Worm (Caenorhabditis elegans) whole organism, young adult: Measurements from ENCODE around the gene nlp-82.

Experiments used
- B0261.1 ChIP-seq: sonication (generic microtip); optimal IDR thresholded peaks from 2 replicates; lab custom pipeline; 2016; ENCODE audit warnings: mild to moderate bottlenecking, missing genetic modification characterization, moderate library complexity, missing compliant biosample characterization
- B0336.3 ChIP-seq: fragments of 200-800 bp; sonication (Bioruptor generic); IDR thresholded peaks from 2 replicates; pipeline ENCODE4 v1.3.6; 2022; ENCODE audit warnings: missing genetic modification characterization, missing compliant biosample characterization
- F22D6.2 ChIP-seq: sonication (generic microtip); optimal IDR thresholded peaks from 2 replicates; lab custom pipeline; 2016; ENCODE audit warnings: mild to moderate bottlenecking, missing genetic modification characterization, missing compliant biosample characterization
- F52B5.7 ChIP-seq: sonication (generic microtip); optimal IDR thresholded peaks from 2 replicates; lab custom pipeline; 2016; ENCODE audit warnings: mild to moderate bottlenecking, missing genetic modification characterization, missing compliant biosample characterization
- F57A8.1 ChIP-seq: fragments of 200-800 bp; sonication (Bioruptor generic); optimal IDR thresholded peaks from 2 replicates; lab custom pipeline; 2018; ENCODE audit warnings: mild to moderate bottlenecking, missing genetic modification characterization, moderate library complexity, missing compliant biosample characterization
- K11D2.4 ChIP-seq: fragments of 200-800 bp; sonication (Bioruptor generic); IDR thresholded peaks from 2 replicates; pipeline ENCODE4 v1.3.6; 2022; ENCODE audit warnings: missing genetic modification reagents, missing genetic modification characterization, missing compliant biosample characterization
- T26A5.8 ChIP-seq: sonication (generic microtip); optimal IDR thresholded peaks from 2 replicates; lab custom pipeline; 2016; ENCODE audit warnings: missing genetic modification characterization, missing compliant biosample characterization
- Y56A3A.18 ChIP-seq: fragments of 200-800 bp; sonication (Bioruptor generic); IDR thresholded peaks from 2 replicates; pipeline ENCODE4 v1.3.6; 2022; ENCODE audit warnings: missing genetic modification reagents, missing genetic modification characterization, missing compliant biosample characterization
- Y95B8A.8 ChIP-seq: fragments of 200-800 bp; sonication (Bioruptor generic); IDR thresholded peaks from 2 replicates; pipeline ENCODE4 v1.3.6; 2022; ENCODE audit warnings: missing genetic modification reagents, missing genetic modification characterization, missing compliant biosample characterization
- ZK185.1 ChIP-seq: sonication (generic microtip); optimal IDR thresholded peaks from 2 replicates; lab custom pipeline; 2016; ENCODE audit warnings: mild to moderate bottlenecking, missing genetic modification characterization, missing compliant biosample characterization; ENCODE audit not compliant: poor library complexity, severe bottlenecking
- ama-1 ChIP-seq, 3 experiments: fragments of 150-350 bp in 1 of 3; sonication (generic microtip) in 2 of 3; optimal IDR thresholded peaks; 2 replicates each; lab custom pipeline; 2014 to 2018; ENCODE audit warnings: missing biosample characterization in 2 of 3, missing genetic modification characterization in 2 of 3, missing genetic modification reagents in 2 of 3
- atf-7 ChIP-seq: sonication (generic microtip); optimal IDR thresholded peaks from 2 replicates; lab custom pipeline; 2017; ENCODE audit warnings: mild to moderate bottlenecking, missing genetic modification characterization, missing compliant biosample characterization
- attf-6 ChIP-seq: fragments of 200-800 bp; sonication (Bioruptor generic); IDR thresholded peaks from 2 replicates; pipeline ENCODE4 v1.3.6; 2022; ENCODE audit warnings: missing genetic modification reagents, missing genetic modification characterization, missing compliant biosample characterization
- ccch-3 ChIP-seq: fragments of 200-800 bp; sonication (Bioruptor generic); optimal IDR thresholded peaks from 2 replicates; lab custom pipeline; 2018; ENCODE audit warnings: mild to moderate bottlenecking, missing genetic modification characterization, missing compliant biosample characterization
- ceh-58 ChIP-seq: fragments of 200-800 bp; sonication (Bioruptor generic); IDR thresholded peaks from 2 replicates; pipeline ENCODE4 v1.3.6; 2022; ENCODE audit warnings: missing genetic modification characterization, missing compliant biosample characterization
- dox-1 ChIP-seq: fragments of 200-800 bp; sonication (Bioruptor generic); IDR thresholded peaks from 2 replicates; pipeline ENCODE4 v1.3.6; 2022; ENCODE audit warnings: missing genetic modification reagents, missing genetic modification characterization, missing compliant biosample characterization
- dpl-1 ChIP-seq: fragments of 150-350 bp; optimal IDR thresholded peaks from 2 replicates; lab custom pipeline; 2014; ENCODE audit warnings: missing biosample characterization, missing genetic modification reagents, missing genetic modification characterization
- egrh-3 ChIP-seq: fragments of 200-800 bp; sonication (Bioruptor generic); IDR thresholded peaks from 2 replicates; pipeline ENCODE4 v1.3.6; 2022; ENCODE audit warnings: missing genetic modification reagents, missing genetic modification characterization, missing compliant biosample characterization
- ekl-4 ChIP-seq: fragments of 200-800 bp; sonication (Bioruptor generic); IDR thresholded peaks from 2 replicates; pipeline ENCODE4 v1.3.6; 2022; ENCODE audit warnings: missing genetic modification reagents, missing genetic modification characterization, missing compliant biosample characterization
- him-1 ChIP-seq: sonication (generic microtip); optimal IDR thresholded peaks from 2 replicates; lab custom pipeline; 2016; ENCODE audit warnings: missing genotype, missing genetic modification reagents, missing genetic modification characterization, missing compliant biosample characterization
- hrde-1 ChIP-seq: sonication (generic microtip); optimal IDR thresholded peaks from 2 replicates; lab custom pipeline; 2016; ENCODE audit warnings: missing genetic modification characterization, mild to moderate bottlenecking, missing compliant biosample characterization, moderate library complexity, missing genotype, missing genetic modification reagents, borderline replicate concordance
- let-607 ChIP-seq, 2 experiments: fragments of 200-800 bp in 1 of 2; sonication (Bioruptor generic) in 1 of 2; sonication (generic microtip) in 1 of 2; optimal IDR thresholded peaks; 2 replicates each; lab custom pipeline; 2016 to 2018; ENCODE audit warnings: mild to moderate bottlenecking in 2 of 2, missing compliant biosample characterization in 2 of 2, missing genetic modification characterization in 2 of 2, moderate library complexity in 2 of 2, missing genotype in 1 of 2
- lin-26 ChIP-seq: fragments of 200-800 bp; sonication (Bioruptor generic); IDR thresholded peaks from 2 replicates; pipeline ENCODE4 v1.3.6; 2022; ENCODE audit warnings: missing genetic modification reagents, missing genetic modification characterization, missing compliant biosample characterization
- lin-40 ChIP-seq: sonication (generic microtip); optimal IDR thresholded peaks from 2 replicates; lab custom pipeline; 2016; ENCODE audit warnings: missing genetic modification characterization, mild to moderate bottlenecking, missing compliant biosample characterization, missing genotype, missing genetic modification reagents
- lir-1 ChIP-seq: fragments of 200-800 bp; sonication (Bioruptor generic); conservative IDR thresholded peaks from 2 replicates; pipeline ENCODE4 v1.3.6; 2022; ENCODE audit warnings: missing genetic modification reagents, missing genetic modification characterization, missing compliant biosample characterization
- madf-10 ChIP-seq: sonication (generic microtip); optimal IDR thresholded peaks from 2 replicates; lab custom pipeline; 2016; ENCODE audit warnings: mild to moderate bottlenecking, missing genetic modification characterization, missing compliant biosample characterization
- mel-28 ChIP-seq: sonication (generic microtip); optimal IDR thresholded peaks from 2 replicates; lab custom pipeline; 2016; ENCODE audit warnings: borderline replicate concordance, mild to moderate bottlenecking, missing genetic modification characterization, missing compliant biosample characterization
- nfyb-1 ChIP-seq: fragments of 200-800 bp; sonication (Bioruptor generic); IDR thresholded peaks from 2 replicates; pipeline ENCODE4 v1.3.6; 2022; ENCODE audit warnings: missing genetic modification reagents, missing genetic modification characterization, missing compliant biosample characterization
- nhr-80 ChIP-seq: sonication (generic microtip); optimal IDR thresholded peaks from 2 replicates; lab custom pipeline; 2016; ENCODE audit warnings: missing genetic modification characterization, missing compliant biosample characterization
- pbrm-1 ChIP-seq: fragments of 200-800 bp; sonication (Bioruptor generic); IDR thresholded peaks from 2 replicates; pipeline ENCODE4 v1.3.6; 2022; ENCODE audit warnings: missing genetic modification reagents, missing genetic modification characterization, missing compliant biosample characterization
- rec-8 ChIP-seq, 2 experiments: sonication (generic microtip); optimal IDR thresholded peaks; 2 replicates each; lab custom pipeline; 2016; ENCODE audit warnings: mild to moderate bottlenecking in 2 of 2, missing genetic modification characterization in 2 of 2, missing genetic modification reagents in 2 of 2, missing genotype in 2 of 2, missing biosample characterization in 1 of 2, missing compliant biosample characterization in 1 of 2, moderate library complexity in 1 of 2
- snpc-4 ChIP-seq, 5 experiments: fragments of 150-350 bp in 1 of 5; sonication (generic microtip) in 4 of 5; optimal IDR thresholded peaks; 2 replicates each; lab custom pipeline; 2014 to 2018; ENCODE audit warnings: missing genetic modification characterization in 5 of 5, missing biosample characterization in 3 of 5, antibody characterized with exemption in 2 of 5, mild to moderate bottlenecking in 2 of 5, missing compliant biosample characterization in 2 of 5, missing genotype in 2 of 5, moderate library complexity in 2 of 5, missing genetic modification reagents in 1 of 5
- somi-1 ChIP-seq: fragments of 200-800 bp; sonication (Bioruptor generic); optimal IDR thresholded peaks from 2 replicates; lab custom pipeline; 2018; ENCODE audit warnings: mild to moderate bottlenecking, missing genetic modification characterization, missing compliant biosample characterization
- tbp1 ChIP-seq: fragments of 200-800 bp; sonication (Bioruptor generic); optimal IDR thresholded peaks from 2 replicates; lab custom pipeline; 2018; ENCODE audit warnings: mild to moderate bottlenecking, missing genetic modification characterization, missing compliant biosample characterization
- zfh-2 ChIP-seq: fragments of 200-800 bp; sonication (Bioruptor generic); conservative IDR thresholded peaks from 2 replicates; pipeline ENCODE4 v1.3.6; 2022; ENCODE audit warnings: missing genetic modification reagents, missing genetic modification characterization, missing compliant biosample characterization
- zim-3 ChIP-seq: sonication (generic microtip); optimal IDR thresholded peaks from 2 replicates; lab custom pipeline; 2017; ENCODE audit warnings: mild to moderate bottlenecking, missing genetic modification characterization, moderate library complexity, missing compliant biosample characterization
- ztf-22 ChIP-seq: fragments of 200-800 bp; sonication (Bioruptor generic); optimal IDR thresholded peaks from 2 replicates; lab custom pipeline; 2018; ENCODE audit warnings: mild to moderate bottlenecking, missing genetic modification characterization, moderate library complexity, missing compliant biosample characterization

Gene nlp-82

DNA sequence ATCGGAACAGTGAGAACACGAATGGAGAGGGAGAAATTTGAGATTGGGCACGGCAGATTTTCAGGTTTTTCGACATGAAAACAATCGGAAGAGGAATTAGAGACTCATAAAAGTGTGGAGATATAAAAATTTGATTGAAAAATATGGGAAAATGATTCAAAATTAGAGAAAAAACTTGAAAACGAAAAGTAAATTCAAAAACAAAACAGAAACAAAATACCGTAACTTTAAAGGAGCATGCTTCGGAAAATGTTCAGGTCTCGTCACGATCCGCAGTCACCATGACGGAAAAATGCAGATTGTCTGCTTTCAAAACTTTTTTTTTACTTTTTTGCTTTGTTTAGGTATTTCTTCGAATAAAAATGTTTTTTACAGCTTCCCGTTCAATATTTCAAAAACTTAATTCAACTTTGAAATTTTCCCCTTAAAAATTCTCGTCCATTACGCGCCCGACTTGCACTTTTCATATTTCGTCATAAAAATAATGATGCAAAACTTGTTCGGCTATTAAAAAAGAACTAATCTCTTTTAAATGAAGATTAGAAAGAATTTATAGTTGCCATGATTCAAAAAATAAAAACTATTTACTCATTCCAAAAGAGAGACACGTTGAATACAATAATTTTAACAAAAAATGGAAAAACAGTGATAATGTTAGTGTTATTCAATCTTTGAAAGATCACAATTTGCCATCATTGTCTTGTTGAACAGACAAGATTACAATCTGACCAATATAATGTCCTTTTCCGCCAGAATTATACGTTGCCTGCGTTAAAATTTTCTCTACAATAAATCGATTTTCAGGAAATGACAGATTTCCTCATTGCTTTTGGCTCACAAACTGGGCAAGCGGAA, 31.3 kb upstream of the nlp-82 start, which contains the start of gene mtrr-1 (continued):
- TF ChIP-seq zim-3 (tag; lab: Kevin White, UChicago) (no peak), ztf-22 (GFP tag; lab: Kevin White, UChicago) (no peak), hrde-1 (tag; lab: Kevin White, UChicago) (no peak), ZK185.1 (peak; percentile 49), F52B5.7 (tag; lab: Kevin White, UChicago) (no peak), mel-28 (peak; percentile 13), ekl-4 (GFP tag; lab: Robert Waterston, UW) (0 out of 2 replicates have a peak, but pooled peaks have one; percentile 18), F57A8.1 (GFP tag; lab: Kevin White, UChicago) (no peak), lin-26 (GFP tag; lab: Robert Waterston, UW) (peak; percentile 49), him-1 (tag; lab: Kevin White, UChicago) (no peak), lir-1 (GFP tag; lab: Robert Waterston, UW) (peak; percentile 5; the same call in 1 of the 2 replicates)

DNA sequence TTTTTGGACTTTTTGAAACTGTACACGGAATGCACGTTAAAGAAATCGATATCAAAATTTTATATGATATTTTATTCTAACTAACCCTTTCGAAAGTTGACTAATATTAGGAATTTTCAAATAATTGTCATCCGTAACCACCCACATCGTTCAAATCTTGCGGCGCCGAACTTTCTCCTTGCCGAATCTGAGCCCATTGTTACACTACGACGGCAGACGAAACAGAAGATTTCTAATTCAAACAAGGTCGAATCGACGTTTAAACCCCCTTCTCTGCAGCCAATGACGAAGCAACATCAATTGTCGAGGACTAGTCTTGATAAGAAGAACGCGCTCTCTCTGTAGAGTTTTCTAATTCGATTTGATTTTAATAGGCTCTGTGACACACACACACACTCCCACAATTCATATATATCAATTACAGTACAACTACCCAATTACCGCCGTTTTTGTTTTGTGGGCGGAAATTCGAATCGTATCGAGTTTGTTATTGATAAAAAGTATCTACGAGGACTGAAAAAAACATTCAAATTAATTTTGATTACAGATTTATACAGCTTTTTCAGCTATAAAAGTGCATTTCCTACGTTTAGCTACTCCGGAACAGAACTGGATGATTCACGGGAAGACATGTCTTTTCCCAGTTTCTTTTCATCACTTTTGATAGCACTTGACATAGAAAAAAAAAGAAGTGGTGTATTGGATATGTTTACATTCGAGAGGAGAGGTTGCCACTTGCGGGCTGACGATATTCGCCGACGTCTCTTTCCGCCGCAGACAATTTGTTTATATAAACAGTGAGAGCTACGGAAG, 30.5 kb upstream of the nlp-82 start:
- TF ChIP-seq zfh-2: 0 out of 2 replicates have a peak, but pooled peaks have one; percentile 43
- no peak for TF ChIP-seq egrh-3 (GFP tag; lab: Robert Waterston, UW)
- no peak for TF ChIP-seq mel-28
- TF ChIP-seq madf-10 (tag; lab: Kevin White, UChicago): peak; percentile 64
- TF ChIP-seq lin-26 (GFP tag; lab: Robert Waterston, UW): peak; percentile 68
- no peak for TF ChIP-seq B0261.1 (tag; lab: Kevin White, UChicago)
- TF ChIP-seq nfyb-1 (GFP tag; lab: Robert Waterston, UW): 0 out of 2 replicates have a peak, but pooled peaks have one; percentile 3
- peak; percentile 19 for TF ChIP-seq ZK185.1
- TF ChIP-seq Y56A3A.18 (GFP tag; lab: Robert Waterston, UW): peak; percentile 38; the same call in 1 of the 2 replicates
- TF ChIP-seq T26A5.8: no peak
- no peak for TF ChIP-seq B0336.3 (GFP tag; lab: Robert Waterston, UW)
- peak; percentile 11 for TF ChIP-seq nhr-80 (tag; lab: Kevin White, UChicago)
- TF ChIP-seq K11D2.4 (GFP tag; lab: Robert Waterston, UW): 0 out of 2 replicates have a peak, but pooled peaks have one; percentile 19

DNA sequence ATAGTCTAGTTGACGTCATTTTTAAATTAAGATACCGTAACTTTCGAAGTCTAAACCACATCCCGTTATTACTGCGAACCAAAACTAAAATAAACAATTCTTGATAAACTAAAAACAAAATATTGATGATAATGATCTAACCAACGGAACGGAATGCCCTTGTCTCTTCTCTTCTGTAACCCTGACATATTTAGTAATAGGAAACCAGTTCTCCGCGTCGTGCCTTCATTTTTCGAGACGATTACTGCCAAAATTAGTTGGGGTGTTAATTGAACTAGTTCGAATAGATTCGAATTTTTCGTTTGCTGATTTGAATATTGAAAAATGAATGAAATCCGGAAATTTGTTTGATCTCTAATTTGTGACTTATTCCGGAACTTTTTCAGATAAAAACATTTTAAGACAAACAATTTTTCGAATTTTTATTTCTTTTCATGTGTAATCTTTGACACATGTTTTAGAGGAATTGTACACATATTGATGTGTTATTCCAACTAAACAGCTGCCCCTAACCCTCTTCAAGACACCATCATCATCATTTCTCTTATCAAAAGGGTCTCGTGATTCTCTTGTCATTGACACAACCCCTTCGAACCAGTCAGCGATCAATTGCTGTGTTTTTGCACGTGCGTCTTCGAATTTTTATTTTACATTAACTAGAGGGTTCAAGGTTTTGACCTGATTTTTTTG, 29.7 kb upstream of the nlp-82 start:
- TF ChIP-seq lin-40 (tag; lab: Kevin White, UChicago) (peak; percentile 42), atf-7 (peak; percentile 79), Y95B8A.8 (GFP tag; lab: Robert Waterston, UW) (0 out of 2 replicates have a peak, but pooled peaks have one; percentile 43), Y56A3A.18 (GFP tag; lab: Robert Waterston, UW) (0 out of 2 replicates have a peak, but pooled peaks have one; percentile 34), dpl-1 (no peak), rec-8 (tag; optimal IDR thresholded peaks at IDR 0.05; lab: Kevin White, UChicago) (no peak), somi-1 (GFP tag; lab: Kevin White, UChicago) (peak; percentile 68), tbp1 (GFP tag; lab: Kevin White, UChicago) (peak; percentile 12), F22D6.2 (peak; percentile 36), attf-6 (GFP tag; lab: Robert Waterston, UW) (no peak), ama-1 (optimal IDR thresholded peaks at IDR 0.05; lab: Kevin White, UChicago) (peak; percentile 42), ama-1 (GFP tag; optimal IDR thresholded peaks at IDR 0.05; lab: Kevin White, UChicago) (no peak), ceh-58 (no peak), B0336.3 (GFP tag; lab: Robert Waterston, UW) (peak; percentile 73; the same call in 1 of the 2 replicates), B0261.1 (tag; lab: Kevin White, UChicago) (no peak), nhr-80 (tag; lab: Kevin White, UChicago) (peak; percentile 67), hrde-1 (tag; lab: Kevin White, UChicago) (no peak), snpc-4 (GFP tag; optimal IDR thresholded peaks at IDR 0.05; lab: Kevin White, UChicago) (no peak), snpc-4 (tag; optimal IDR thresholded peaks at IDR 0.05; lab: Kevin White, UChicago) (peak in 3 of 4 experiments; percentile 16 to 40 (median 23)), pbrm-1 (GFP tag; lab: Robert Waterston, UW) (peak; percentile 45; the same call in 1 of the 2 replicates), let-607 (tag; optimal IDR thresholded peaks at IDR 0.05; lab: Kevin White, UChicago) (peak in 1 of 2 experiments; percentile 73), ccch-3 (GFP tag; lab: Kevin White, UChicago) (no peak), dox-1 (GFP tag; lab: Robert Waterston, UW) (0 out of 2 replicates have a peak, but pooled peaks have one; percentile 33), K11D2.4 (GFP tag; lab: Robert Waterston, UW) (peak; percentile 28; the same call in 1 of the 2 replicates)
